Worm (Caenorhabditis elegans) whole organism, midembryonic: ENCODE measurements around the gene lap-2.

ENCODE experiments used
- T22C8.4 ChIP-seq: fragments of 200-800 bp; sonication (Bioruptor generic); IDR thresholded peaks from 2 replicates; pipeline ENCODE4 v1.3.6; 2022; ENCODE audit warnings: missing genetic modification characterization, missing compliant biosample characterization
- cog-1 ChIP-seq: sonication (generic microtip); optimal IDR thresholded peaks from 2 replicates; lab custom pipeline; 2016; ENCODE audit warnings: missing genetic modification characterization, missing compliant biosample characterization
- flt-1 ChIP-seq: fragments of 200-800 bp; sonication (Bioruptor generic); IDR thresholded peaks from 2 replicates; pipeline ENCODE4 v1.3.6; 2022; ENCODE audit warnings: missing genetic modification characterization, missing compliant biosample characterization
- klf-2 ChIP-seq: fragments of 200-800 bp; sonication (Bioruptor generic); conservative IDR thresholded peaks from 2 replicates; pipeline ENCODE4 v1.3.6; 2022; ENCODE audit warnings: missing genetic modification reagents, missing genetic modification characterization, missing compliant biosample characterization
- med-1 ChIP-seq: sonication (generic microtip); optimal IDR thresholded peaks from 2 replicates; lab custom pipeline; 2017; ENCODE audit warnings: missing genetic modification characterization, mild to moderate bottlenecking, missing compliant biosample characterization, antibody characterized with exemption, missing genetic modification reagents; ENCODE audit not compliant: insufficient read depth
- ref-1 ChIP-seq: fragments of 200-800 bp; sonication (Bioruptor generic); conservative IDR thresholded peaks from 2 replicates; pipeline ENCODE4 v1.3.6; 2022; ENCODE audit warnings: missing genetic modification reagents, missing genetic modification characterization, missing compliant biosample characterization
- tab-1 ChIP-seq: fragments of 200-800 bp; sonication (Bioruptor generic); IDR thresholded peaks from 2 replicates; pipeline ENCODE4 v1.3.6; 2022; ENCODE audit warnings: missing genetic modification characterization, missing compliant biosample characterization
- ztf-23 ChIP-seq: fragments of 200-800 bp; sonication (Bioruptor generic); IDR thresholded peaks from 2 replicates; pipeline ENCODE4 v1.3.6; 2022; ENCODE audit warnings: missing genetic modification reagents, missing genetic modification characterization, missing compliant biosample characterization
- ztf-29 ChIP-seq: fragments of 200-800 bp; sonication (Bioruptor generic); IDR thresholded peaks from 2 replicates; pipeline ENCODE4 v1.3.6; 2022; ENCODE audit warnings: missing genetic modification reagents, missing genetic modification characterization, missing compliant biosample characterization

The lap-2 gene

DNA sequence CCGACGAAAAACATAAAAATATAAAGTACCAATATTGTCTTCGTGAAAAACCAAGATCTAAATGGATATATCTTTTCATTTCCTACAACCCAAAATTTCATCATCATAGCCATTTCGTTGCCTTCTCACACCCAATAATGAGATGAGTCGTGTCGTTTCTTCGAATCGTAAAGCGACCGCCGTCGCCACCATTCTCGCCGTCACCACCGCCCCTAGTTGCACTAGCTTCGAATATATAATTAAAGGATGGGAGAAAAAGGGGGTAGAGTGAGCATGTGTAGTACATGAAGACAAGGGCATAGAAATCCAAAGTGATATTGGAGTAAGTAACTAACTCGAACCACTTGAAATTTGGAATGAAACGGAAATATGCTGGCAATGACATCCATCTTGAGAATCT lies 21.2 kb upstream of the lap-2 start:
- no peak for TF ChIP-seq cog-1 (tag; lab: Kevin White, UChicago)
- TF ChIP-seq T22C8.4 (GFP tag; lab: Robert Waterston, UW): no peak
- TF ChIP-seq ztf-23 (GFP tag; lab: Robert Waterston, UW): no peak
- TF ChIP-seq ref-1 (GFP tag; lab: Robert Waterston, UW): no peak
- no peak for TF ChIP-seq flt-1 (GFP tag; lab: Robert Waterston, UW)
- no peak for TF ChIP-seq med-1 (GFP tag; lab: Kevin White, UChicago)
- TF ChIP-seq tab-1 (GFP tag; lab: Robert Waterston, UW): no peak
- no peak for TF ChIP-seq ztf-29 (GFP tag; lab: Robert Waterston, UW)
- TF ChIP-seq klf-2 (GFP tag; lab: Robert Waterston, UW): no peak

- TF ChIP-seq klf-2 (GFP tag; lab: Robert Waterston, UW) (no peak), flt-1 (GFP tag; lab: Robert Waterston, UW) (0 out of 2 replicates have a peak, but pooled peaks have one; percentile 11)
These were observed 19.0 kb upstream of the lap-2 start for ce11 chrV:13024499-13024898.

- no peak for TF ChIP-seq ref-1 (GFP tag; lab: Robert Waterston, UW)
- no peak for TF ChIP-seq klf-2 (GFP tag; lab: Robert Waterston, UW)
- no peak for TF ChIP-seq tab-1 (GFP tag; lab: Robert Waterston, UW)
- no peak for TF ChIP-seq flt-1 (GFP tag; lab: Robert Waterston, UW)
- TF ChIP-seq ztf-23 (GFP tag; lab: Robert Waterston, UW): no peak
- TF ChIP-seq med-1 (GFP tag; lab: Kevin White, UChicago): no peak
- no peak for TF ChIP-seq cog-1 (tag; lab: Kevin White, UChicago)
- TF ChIP-seq ztf-29 (GFP tag; lab: Robert Waterston, UW): no peak
- no peak for TF ChIP-seq T22C8.4 (GFP tag; lab: Robert Waterston, UW)
These were observed 18.2 kb upstream of the lap-2 start for ce11 chrV:13025283-13025682.

DNA sequence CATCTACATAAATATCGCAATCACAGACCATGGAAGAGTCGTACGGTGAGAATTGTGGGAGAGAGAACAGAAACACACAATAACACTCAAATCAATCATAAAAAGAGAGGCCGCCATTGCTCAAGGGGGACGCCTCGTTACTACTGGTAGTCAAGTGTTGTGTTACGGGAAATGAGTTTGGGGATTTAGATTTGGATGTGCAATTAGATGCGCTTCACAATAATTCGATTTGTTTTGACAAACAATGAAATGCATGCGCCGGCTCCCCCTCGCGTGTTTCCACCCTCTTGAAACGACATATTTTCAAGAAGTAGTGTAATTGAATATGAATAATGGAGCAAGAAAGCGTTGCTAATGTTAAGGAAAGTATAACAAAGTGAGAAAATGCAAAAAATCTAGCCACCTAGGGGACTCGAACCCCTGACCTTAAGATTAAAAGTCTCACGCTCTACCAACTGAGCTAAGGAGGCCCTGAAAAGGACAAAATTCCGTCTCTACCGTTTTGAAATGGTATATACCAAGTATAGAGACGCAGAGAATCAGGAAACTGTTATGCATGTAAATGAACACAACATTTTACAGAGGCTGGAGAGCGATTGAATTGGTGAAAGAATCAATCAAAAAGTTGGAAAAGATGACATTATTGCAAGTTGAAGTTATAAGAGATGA lies 16.7 kb upstream of the lap-2 start:
- no peak for TF ChIP-seq T22C8.4 (GFP tag; lab: Robert Waterston, UW)
- TF ChIP-seq klf-2 (GFP tag; lab: Robert Waterston, UW): no peak
- TF ChIP-seq ref-1 (GFP tag; lab: Robert Waterston, UW): no peak
- no peak for TF ChIP-seq tab-1 (GFP tag; lab: Robert Waterston, UW)
- no peak for TF ChIP-seq med-1 (GFP tag; lab: Kevin White, UChicago)
- no peak for TF ChIP-seq cog-1 (tag; lab: Kevin White, UChicago)
- no peak for TF ChIP-seq ztf-29 (GFP tag; lab: Robert Waterston, UW)
- TF ChIP-seq ztf-23 (GFP tag; lab: Robert Waterston, UW): no peak
- no peak for TF ChIP-seq flt-1 (GFP tag; lab: Robert Waterston, UW)

DNA sequence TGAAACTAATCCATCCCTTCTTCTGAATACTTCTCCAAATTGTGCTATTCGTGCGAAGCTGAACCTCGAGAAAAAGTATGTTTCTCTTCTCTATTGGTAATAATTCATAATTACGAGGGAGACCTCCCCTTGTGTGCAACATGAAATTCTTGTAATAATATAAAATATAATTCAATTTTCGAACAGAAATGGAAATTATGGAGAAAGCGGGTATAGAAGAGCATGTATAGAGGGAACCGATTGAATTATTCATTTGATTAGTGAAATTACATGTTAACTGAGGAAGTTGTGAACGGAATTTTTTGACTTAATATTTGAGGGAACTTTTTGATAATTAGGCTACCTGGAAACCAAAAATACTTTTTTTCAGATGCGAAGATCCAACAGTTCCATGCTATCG lies 14.6 kb upstream of the lap-2 start:
- TF ChIP-seq ztf-29 (GFP tag; lab: Robert Waterston, UW): no peak

ce11 chrV:13033223-13033622 lies 10.3 kb upstream of the lap-2 start, which contains the start of gene W07G4.1:
TSS of gene W07G4.1 (plus strand) at chrV:13033523.
- TF ChIP-seq klf-2 (GFP tag; lab: Robert Waterston, UW) (no peak), ref-1 (GFP tag; lab: Robert Waterston, UW) (no peak)

DNA sequence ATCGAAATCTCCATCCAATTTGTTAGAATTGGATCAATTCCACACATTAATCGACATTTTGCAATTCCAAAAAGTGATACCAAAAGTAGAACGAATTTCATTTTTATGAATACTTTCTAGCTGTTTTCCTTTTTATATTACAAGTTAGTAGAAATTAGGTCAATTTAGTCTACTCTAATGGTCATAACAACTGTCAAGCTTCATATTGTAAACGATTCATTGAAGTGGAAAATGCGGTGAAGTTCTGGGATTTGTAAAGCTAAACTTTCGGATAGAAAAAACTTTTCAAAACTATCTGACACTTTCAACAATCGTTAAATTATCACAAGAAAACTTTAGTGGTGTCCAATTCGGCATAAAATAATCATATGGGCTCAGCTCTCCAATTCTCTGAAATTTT lies 8.9 kb upstream of the lap-2 start, which contains the start of gene W07G4.7:
TSS of gene W07G4.7 (minus strand) at position 101 of the 400 bp plus-strand sequence.
- no peak for TF ChIP-seq tab-1 (GFP tag; lab: Robert Waterston, UW)
- no peak for TF ChIP-seq ztf-23 (GFP tag; lab: Robert Waterston, UW)

- TF ChIP-seq cog-1 (tag; lab: Kevin White, UChicago): no peak
- no peak for TF ChIP-seq med-1 (GFP tag; lab: Kevin White, UChicago)
- no peak for TF ChIP-seq flt-1 (GFP tag; lab: Robert Waterston, UW)
- no peak for TF ChIP-seq ztf-29 (GFP tag; lab: Robert Waterston, UW)
- TF ChIP-seq ref-1 (GFP tag; lab: Robert Waterston, UW): no peak
- TF ChIP-seq klf-2 (GFP tag; lab: Robert Waterston, UW): no peak
- TF ChIP-seq T22C8.4 (GFP tag; lab: Robert Waterston, UW): no peak
- TF ChIP-seq ztf-23 (GFP tag; lab: Robert Waterston, UW): no peak
- TF ChIP-seq tab-1 (GFP tag; lab: Robert Waterston, UW): no peak
These were observed 7.0 kb upstream of the lap-2 start, which contains the start of gene W07G4.2 for ce11 chrV:13036466-13036865. TSS of gene W07G4.2 (minus strand) at chrV:13036566.

DNA sequence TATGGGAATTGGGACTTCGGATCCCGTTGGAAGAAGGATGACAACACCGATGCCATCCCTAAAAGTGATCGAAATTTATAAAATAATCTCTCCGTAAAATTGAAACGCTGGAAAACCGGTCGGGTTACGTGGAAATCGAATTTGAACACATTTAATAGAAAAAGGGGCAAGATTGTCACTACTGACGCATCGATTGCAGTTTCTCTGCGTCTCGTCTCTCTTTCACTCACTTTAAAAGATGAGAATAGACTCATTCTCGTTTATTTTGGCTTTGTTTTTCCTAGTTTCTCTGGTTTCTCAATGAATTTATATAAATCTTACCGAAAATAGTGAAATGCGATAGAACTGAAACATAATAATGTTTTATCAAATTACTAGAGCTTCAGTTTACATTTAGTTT lies 1.8 kb upstream of the lap-2 start, which contains the start of gene scyl-1:
TSS of gene scyl-1 (minus strand) at position 56 of the 400 bp plus-strand sequence.
- TF ChIP-seq klf-2 (GFP tag; lab: Robert Waterston, UW) (no peak), T22C8.4 (GFP tag; lab: Robert Waterston, UW) (peak; percentile 25; the same call in 1 of the 2 replicates), tab-1 (GFP tag; lab: Robert Waterston, UW) (0 out of 2 replicates have a peak, but pooled peaks have one; percentile 44), ref-1 (GFP tag; lab: Robert Waterston, UW) (no peak), ztf-29 (GFP tag; lab: Robert Waterston, UW) (no peak), cog-1 (tag; lab: Kevin White, UChicago) (no peak), ztf-23 (GFP tag; lab: Robert Waterston, UW) (0 out of 2 replicates have a peak, but pooled peaks have one; percentile 63), med-1 (GFP tag; lab: Kevin White, UChicago) (peak; percentile 40), flt-1 (GFP tag; lab: Robert Waterston, UW) (peak; percentile 35; the same call in 1 of the 2 replicates)
